Worm (Caenorhabditis elegans): ENCODE data around the gene lro-1.

lro-1 gene

DNA sequence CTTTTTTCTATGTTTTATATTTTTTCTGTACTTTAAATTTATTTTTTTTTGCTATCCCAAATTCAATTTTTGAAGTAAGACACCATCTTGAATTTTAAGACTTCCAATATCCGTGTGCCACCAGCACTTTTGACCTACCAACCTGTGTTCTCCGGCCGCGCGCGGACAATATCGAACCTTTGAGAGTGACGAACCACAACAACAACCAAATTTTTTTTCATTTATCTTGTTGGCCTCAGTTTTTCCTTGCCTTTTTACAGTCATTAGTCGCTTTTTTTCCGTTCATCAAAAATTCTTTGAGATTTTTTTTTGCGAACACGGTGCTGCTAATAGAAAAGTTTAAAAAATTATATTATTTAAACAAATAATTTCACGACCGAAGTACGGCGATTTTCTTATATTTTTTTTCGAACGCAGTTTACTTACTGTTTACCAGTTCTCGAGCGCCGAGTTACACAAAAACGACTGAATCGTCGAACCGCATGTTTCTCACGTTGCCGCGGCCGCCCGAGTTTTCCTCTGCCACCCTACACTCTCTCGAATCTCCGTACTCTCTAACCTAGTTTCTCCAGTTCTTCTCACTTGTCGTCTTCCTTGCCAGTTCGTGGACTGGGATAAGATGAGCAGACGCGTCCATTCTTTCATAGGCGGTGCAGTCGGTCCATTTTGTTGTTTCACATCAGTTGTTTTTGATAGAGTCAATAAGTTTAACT is 31.8 kb upstream of the lro-1 start:
- TF ChIP-seq nhr-2 (tag; optimal IDR thresholded peaks at IDR 0.05) (peak; percentile 20), hlh-1 (tag; optimal IDR thresholded peaks at IDR 0.05) (peak; percentile 69), sptf-1 (tag; optimal IDR thresholded peaks at IDR 0.05) (no peak)

DNA sequence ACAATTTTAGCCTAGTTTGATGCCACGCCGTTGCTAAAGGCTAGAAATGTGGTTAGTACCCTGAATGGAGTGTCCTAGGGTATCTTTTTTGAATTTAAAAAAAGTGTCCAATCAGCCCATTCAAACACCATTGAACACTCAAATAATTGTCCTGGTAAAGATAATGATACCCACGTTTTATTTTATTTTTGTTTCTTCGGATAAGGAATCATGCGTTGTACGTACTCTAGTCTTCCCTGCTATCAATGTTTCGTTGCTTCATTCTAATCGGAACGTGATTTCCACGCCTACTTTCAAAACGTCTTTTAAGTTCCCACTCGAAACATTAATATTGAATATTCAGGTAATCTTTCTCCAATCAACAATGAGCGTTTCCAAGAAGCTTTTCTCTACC is 31.3 kb upstream of the lro-1 start, which contains the start of gene got-2.2:
got-2.2 (plus strand) TSS at position 344 of the 394 bp plus-strand sequence.
- TF ChIP-seq sem-2 (GFP tag; optimal IDR thresholded peaks at IDR 0.05) (no peak), lsy-2 (tag; optimal IDR thresholded peaks at IDR 0.05) (no peak), unc-120 (tag; optimal IDR thresholded peaks at IDR 0.05; ENCODE audit: poor library complexity, severe bottlenecking) (no peak), nhr-28 (tag; optimal IDR thresholded peaks at IDR 0.05) (no peak), ceh-43 (GFP tag; optimal IDR thresholded peaks at IDR 0.05) (no peak), M03D4.4 (tag; optimal IDR thresholded peaks at IDR 0.05) (no peak)

DNA sequence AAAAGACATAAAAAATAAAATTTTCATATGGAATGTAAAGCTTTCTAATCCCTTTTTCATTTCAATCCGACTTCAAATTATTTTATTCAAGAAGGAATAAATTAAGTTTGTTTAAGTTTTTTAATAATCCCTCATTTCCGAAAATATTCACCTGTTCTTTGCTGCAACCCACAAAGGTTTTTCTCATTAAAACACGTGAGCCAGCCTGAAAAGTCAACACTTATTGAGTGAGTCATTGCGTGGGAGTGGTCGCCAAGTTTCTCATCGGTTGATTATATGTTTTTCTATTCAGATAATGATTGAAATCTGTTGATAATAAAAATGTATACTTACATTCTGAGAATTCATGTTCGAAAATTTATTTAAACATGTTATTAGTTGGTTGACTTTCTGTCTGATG is 26.4 kb upstream of the lro-1 start:
- TF ChIP-seq mls-2 (tag; optimal IDR thresholded peaks at IDR 0.05) (no peak), sem-2 (GFP tag; optimal IDR thresholded peaks at IDR 0.05) (no peak), nhr-12 (tag; optimal IDR thresholded peaks at IDR 0.05) (no peak), elt-3 (tag; optimal IDR thresholded peaks at IDR 0.05) (no peak), elt-1 (tag; optimal IDR thresholded peaks at IDR 0.05; ENCODE audit: borderline replicate concordance, insufficient read depth) (no peak), unc-120 (tag; optimal IDR thresholded peaks at IDR 0.05; ENCODE audit: poor library complexity, severe bottlenecking) (no peak)

DNA sequence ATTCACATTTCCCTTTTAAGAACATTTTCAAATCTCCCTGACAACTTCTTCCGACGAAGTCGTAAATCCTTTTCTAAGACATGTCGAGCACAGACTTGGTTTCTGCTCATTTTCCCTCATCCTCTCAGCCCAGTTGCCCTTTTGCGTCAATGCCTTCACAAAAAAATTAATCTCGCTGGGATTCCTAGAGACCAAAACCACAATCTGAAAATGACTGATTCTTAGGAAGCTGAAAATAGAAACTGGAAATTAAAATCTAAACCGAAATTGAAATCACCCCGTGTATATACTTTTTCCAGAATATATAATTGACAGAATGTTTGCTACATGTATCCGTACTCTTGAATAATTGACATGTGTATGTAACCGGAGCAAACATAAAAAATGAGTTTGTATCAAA is 24.9 kb upstream of the lro-1 start:
- TF ChIP-seq nhr-2 (tag; optimal IDR thresholded peaks at IDR 0.05) (no peak), ceh-43 (GFP tag; optimal IDR thresholded peaks at IDR 0.05) (no peak), elt-3 (tag; optimal IDR thresholded peaks at IDR 0.05) (no peak), unc-120 (tag; optimal IDR thresholded peaks at IDR 0.05; ENCODE audit: poor library complexity, severe bottlenecking) (no peak), ceh-83 (GFP tag; optimal IDR thresholded peaks at IDR 0.05) (no peak), mab-5 (tag; optimal IDR thresholded peaks at IDR 0.05) (no peak), bed-3 (GFP tag; optimal IDR thresholded peaks at IDR 0.05) (no peak), M03D4.4 (tag; optimal IDR thresholded peaks at IDR 0.05) (no peak), elt-1 (tag; optimal IDR thresholded peaks at IDR 0.05; ENCODE audit: borderline replicate concordance, insufficient read depth) (no peak), pha-4 (tag; optimal IDR thresholded peaks at IDR 0.05) (no peak), hlh-1 (tag; optimal IDR thresholded peaks at IDR 0.05) (no peak)

DNA sequence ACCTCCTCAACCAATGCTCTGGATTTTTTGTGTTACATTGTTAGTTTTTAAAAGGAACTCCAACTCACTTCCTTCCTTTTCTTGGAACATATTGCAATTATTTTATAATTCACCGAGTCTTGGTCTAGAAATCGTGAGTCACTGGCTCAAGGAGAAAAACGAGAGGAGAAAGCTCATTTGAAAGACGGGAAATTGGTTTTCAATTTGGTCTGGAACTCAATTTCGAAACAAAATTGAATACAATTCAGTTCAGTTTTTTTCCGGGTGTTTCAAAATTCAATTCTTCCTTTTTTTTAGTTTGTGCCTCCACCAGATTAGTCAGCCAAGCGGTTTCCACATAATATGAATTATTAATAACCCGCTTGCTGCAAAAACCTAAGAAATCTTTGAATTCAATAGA is 24.0 kb upstream of the lro-1 start:
- TF ChIP-seq sem-2 (GFP tag; optimal IDR thresholded peaks at IDR 0.05): no peak
- peak; percentile 57 for TF ChIP-seq ces-1 (GFP tag; optimal IDR thresholded peaks at IDR 0.05)
- TF ChIP-seq nhr-237 (tag; optimal IDR thresholded peaks at IDR 0.05): no peak
- TF ChIP-seq ztf-11 (tag; optimal IDR thresholded peaks at IDR 0.05): no peak
- no peak for TF ChIP-seq nhr-28 (tag; optimal IDR thresholded peaks at IDR 0.05)

DNA sequence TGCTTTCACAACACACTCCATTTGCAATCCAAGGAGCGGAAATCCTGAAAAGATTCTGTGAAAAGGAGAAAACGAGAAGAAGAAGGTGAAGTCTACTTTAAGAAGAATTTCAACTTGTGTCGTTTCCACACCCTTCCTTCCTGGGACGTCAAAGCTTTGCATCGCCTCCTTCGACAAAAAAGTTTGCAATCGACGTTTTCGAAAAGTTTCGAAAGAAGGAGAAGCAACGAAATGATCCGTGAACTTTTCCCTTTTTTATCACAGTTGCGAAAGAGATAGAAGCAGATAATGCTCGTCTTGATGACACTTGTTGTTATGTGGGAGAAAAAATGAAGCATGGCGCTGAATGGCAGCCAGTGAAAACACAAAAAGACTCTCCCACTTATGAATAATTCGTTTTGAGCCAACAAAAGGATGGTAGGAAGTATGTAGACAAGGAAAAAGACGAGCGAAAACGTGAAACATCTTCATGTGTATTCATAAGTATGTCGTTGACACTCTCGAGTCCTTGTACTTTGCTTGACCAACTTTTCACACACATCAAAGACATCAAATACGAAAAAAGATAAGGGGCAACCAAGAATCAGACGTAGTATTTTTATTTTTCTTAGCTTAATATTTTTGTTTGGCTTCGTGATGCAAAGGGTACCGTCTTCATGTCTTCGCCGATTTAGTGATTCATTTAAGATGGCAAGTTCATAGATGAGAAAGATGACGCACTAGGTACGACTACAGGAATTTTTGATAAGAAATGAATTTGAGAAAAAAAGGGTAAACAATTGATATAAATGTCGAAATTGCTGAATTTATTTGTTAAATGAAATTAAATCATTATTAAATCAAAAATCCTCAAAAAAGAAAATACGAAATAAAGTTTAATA is 22.9 kb upstream of the lro-1 start:
- no peak for TF ChIP-seq nhr-28 (tag; optimal IDR thresholded peaks at IDR 0.05)
- no peak for TF ChIP-seq nhr-12 (tag; optimal IDR thresholded peaks at IDR 0.05)
- no peak for TF ChIP-seq nhr-76 (tag; optimal IDR thresholded peaks at IDR 0.05)
- no peak for TF ChIP-seq ceh-43 (GFP tag; optimal IDR thresholded peaks at IDR 0.05)
- TF ChIP-seq mep-1 (tag; optimal IDR thresholded peaks at IDR 0.05): no peak
- no peak for TF ChIP-seq unc-39 (tag; optimal IDR thresholded peaks at IDR 0.05)
- TF ChIP-seq lin-32 (GFP tag; optimal IDR thresholded peaks at IDR 0.05): no peak
- TF ChIP-seq sem-2 (GFP tag; optimal IDR thresholded peaks at IDR 0.05): no peak
- no peak for TF ChIP-seq ceh-83 (GFP tag; optimal IDR thresholded peaks at IDR 0.05)
- no peak for TF ChIP-seq unc-62 (GFP tag; optimal IDR thresholded peaks at IDR 0.05)
- no peak for TF ChIP-seq mab-5 (tag; optimal IDR thresholded peaks at IDR 0.05)
- TF ChIP-seq hlh-1 (tag; optimal IDR thresholded peaks at IDR 0.05): no peak
- TF ChIP-seq elt-3 (tag; optimal IDR thresholded peaks at IDR 0.05): no peak
- no peak for TF ChIP-seq sptf-1 (tag; optimal IDR thresholded peaks at IDR 0.05)
- TF ChIP-seq tbx-8 (GFP tag; optimal IDR thresholded peaks at IDR 0.05): no peak
- TF ChIP-seq nhr-2 (tag; optimal IDR thresholded peaks at IDR 0.05): no peak
- TF ChIP-seq flh-1 (GFP tag; optimal IDR thresholded peaks at IDR 0.05): no peak
- no peak for TF ChIP-seq elt-1 (tag; optimal IDR thresholded peaks at IDR 0.05; ENCODE audit: borderline replicate concordance, insufficient read depth)
